Fruit fly (Drosophila melanogaster): ENCODE data around the gene PH4alphaMP.

The PH4alphaMP gene

dm6 chr3R:30526799-30527465 lies 31.0 kb upstream of the PH4alphaMP start, which contains the start of gene jdp (continued):
- peak; percentile 42 for TF ChIP-seq CG34376 (GFP tag; optimal IDR thresholded peaks at IDR 0.05)
- no peak for TF ChIP-seq CG11456 (GFP tag; IDR thresholded peaks at IDR 0.05)
- no peak for TF ChIP-seq so (GFP tag; IDR thresholded peaks at IDR 0.05)
- TF ChIP-seq Dip2 (GFP tag; IDR thresholded peaks at IDR 0.05), result no peak
- no peak for TF ChIP-seq D (optimal IDR thresholded peaks at IDR 0.05)
- no peak for TF ChIP-seq D (GFP tag; optimal IDR thresholded peaks at IDR 0.05)
- no peak for TF ChIP-seq dan (GFP tag; IDR thresholded peaks at IDR 0.05)
- no peak for TF ChIP-seq CG14965 (GFP tag; optimal IDR thresholded peaks at IDR 0.05; ENCODE audit: borderline replicate concordance)
- peak; percentile 54 for TF ChIP-seq Drgx (GFP tag; IDR thresholded peaks at IDR 0.05)
- no peak for TF ChIP-seq al (GFP tag; IDR thresholded peaks at IDR 0.05)
- TF ChIP-seq CTCF (GFP tag; optimal IDR thresholded peaks at IDR 0.05), result peak; percentile 15
- TF ChIP-seq MBD-R2 (GFP tag; IDR thresholded peaks at IDR 0.05), result no peak
- TF ChIP-seq schlank (tag; optimal IDR thresholded peaks at IDR 0.05), result no peak
- TF ChIP-seq CG17359 (tag; optimal IDR thresholded peaks at IDR 0.05), result no peak
- TF ChIP-seq Usf (GFP tag; optimal IDR thresholded peaks at IDR 0.05), result no peak
- TF ChIP-seq CG4730 (GFP tag; IDR thresholded peaks at IDR 0.05), result no peak
- TF ChIP-seq CG10147 (GFP tag; optimal IDR thresholded peaks at IDR 0.05), result no peak
- no peak for TF ChIP-seq CG14441 (GFP tag; IDR thresholded peaks at IDR 0.05)
- no peak for TF ChIP-seq CG11560 (tag; IDR thresholded peaks at IDR 0.05)
- TF ChIP-seq tna (GFP tag; IDR thresholded peaks at IDR 0.05; ENCODE audit: partially characterized antibody), result peak; percentile 31; the same call in 1 of the 2 replicates
- TF ChIP-seq Deaf1 (tag; optimal IDR thresholded peaks at IDR 0.05), result peak; percentile 98
- TF ChIP-seq CG17802 (tag; optimal IDR thresholded peaks at IDR 0.05), result no peak
- TF ChIP-seq chm (GFP tag; IDR thresholded peaks at IDR 0.05), result peak; percentile 20; the same call in 1 of the 2 replicates
- TF ChIP-seq Tbp (GFP tag; optimal IDR thresholded peaks at IDR 0.05), result no peak
- TF ChIP-seq Bdp1 (GFP tag; optimal IDR thresholded peaks at IDR 0.05), result no peak
- TF ChIP-seq CG12071 (GFP tag; optimal IDR thresholded peaks at IDR 0.05), result no peak
- no peak for TF ChIP-seq CG10565 (GFP tag; optimal IDR thresholded peaks at IDR 0.05)
- TF ChIP-seq Trl (optimal IDR thresholded peaks at IDR 0.05), result peak; percentile 15 to 24
- no peak for TF ChIP-seq Trl (GFP tag; optimal IDR thresholded peaks at IDR 0.05)
- TF ChIP-seq trh (GFP tag; optimal IDR thresholded peaks at IDR 0.05), result no peak
- TF ChIP-seq CG3838 (GFP tag; optimal IDR thresholded peaks at IDR 0.05), result no peak
- TF ChIP-seq CG11093 (GFP tag; IDR thresholded peaks at IDR 0.05), result no peak
- TF ChIP-seq CG9609 (GFP tag; optimal IDR thresholded peaks at IDR 0.05), result no peak
- TF ChIP-seq grn (GFP tag; optimal IDR thresholded peaks at IDR 0.05), result no peak
- no peak for TF ChIP-seq crol (GFP tag; IDR thresholded peaks at IDR 0.05)
- peak; percentile 11 for TF ChIP-seq Dp (GFP tag; optimal IDR thresholded peaks at IDR 0.05)
- TF ChIP-seq ind (GFP tag; optimal IDR thresholded peaks at IDR 0.05), result no peak
- TF ChIP-seq CG17829 (tag; optimal IDR thresholded peaks at IDR 0.05), result no peak
- no peak for TF ChIP-seq CG14667 (GFP tag; IDR thresholded peaks at IDR 0.05)
- TF ChIP-seq CG12744 (GFP tag; optimal IDR thresholded peaks at IDR 0.05), result no peak
- TF ChIP-seq CG11696 (GFP tag; IDR thresholded peaks at IDR 0.05), result no peak
- TF ChIP-seq grau (tag; optimal IDR thresholded peaks at IDR 0.05), result no peak
- TF ChIP-seq Hand (GFP tag; optimal IDR thresholded peaks at IDR 0.05), result peak; percentile 6
- no peak for TF ChIP-seq pita (GFP tag; optimal IDR thresholded peaks at IDR 0.05)
- peak; percentile 17 for TF ChIP-seq CG10543 (GFP tag; optimal IDR thresholded peaks at IDR 0.05)
- TF ChIP-seq ap (GFP tag; IDR thresholded peaks at IDR 0.05), result no peak
- TF ChIP-seq Atf3 (GFP tag; optimal IDR thresholded peaks at IDR 0.05), result no peak
- TF ChIP-seq CG30431 (GFP tag; optimal IDR thresholded peaks at IDR 0.05), result no peak
- TF ChIP-seq prd (optimal IDR thresholded peaks at IDR 0.05), result no peak
- no peak for TF ChIP-seq prd (GFP tag; IDR thresholded peaks at IDR 0.05)
- TF ChIP-seq Rfx (GFP tag; IDR thresholded peaks at IDR 0.05), result peak; percentile 49; the same call in 1 of the 2 replicates
- no peak for TF ChIP-seq CG33557 (GFP tag; optimal IDR thresholded peaks at IDR 0.05)
- no peak for TF ChIP-seq CG7357 (GFP tag; IDR thresholded peaks at IDR 0.05)
